Worm (Caenorhabditis elegans) whole organism, L2 larva: ENCODE measurements around the gene C45G9.8.

Source experiments
- C34F6.9 ChIP-seq: fragments of 150-350 bp; optimal IDR thresholded peaks from 2 replicates; lab custom pipeline; 2014; ENCODE audit warnings: missing biosample characterization, missing genetic modification characterization
- F13H6.1 ChIP-seq: sonication (generic microtip); optimal IDR thresholded peaks from 2 replicates; lab custom pipeline; 2016; ENCODE audit warnings: missing genetic modification characterization, missing compliant biosample characterization
- R02D3.7 ChIP-seq: fragments of 150-350 bp; optimal IDR thresholded peaks from 2 replicates; lab custom pipeline; 2014; ENCODE audit warnings: missing biosample characterization, missing genetic modification characterization
- Y55F3AM.14 ChIP-seq: fragments of 200-800 bp; sonication (Bioruptor generic); optimal IDR thresholded peaks from 2 replicates; lab custom pipeline; 2018; ENCODE audit warnings: mild to moderate bottlenecking, missing genetic modification characterization, missing compliant biosample characterization
- ZK546.5 ChIP-seq: sonication (generic microtip); optimal IDR thresholded peaks from 2 replicates; lab custom pipeline; 2017; ENCODE audit warnings: missing biosample characterization, missing genetic modification characterization
- alr-1 ChIP-seq: fragments of 150-350 bp; optimal IDR thresholded peaks from 2 replicates; lab custom pipeline; 2014; ENCODE audit warnings: missing biosample characterization, missing genetic modification characterization
- aly-2 ChIP-seq: fragments of 150-350 bp; optimal IDR thresholded peaks from 2 replicates; lab custom pipeline; 2014; ENCODE audit warnings: missing biosample characterization, missing genetic modification characterization
- ama-1 ChIP-seq: fragments of 150-350 bp; optimal IDR thresholded peaks from 2 replicates; lab custom pipeline; 2018; ENCODE audit warnings: inconsistent platforms
- blmp-1 ChIP-seq: sonication (generic microtip); optimal IDR thresholded peaks from 2 replicates; lab custom pipeline; 2017; ENCODE audit warnings: missing genetic modification characterization, mild to moderate bottlenecking, missing compliant biosample characterization, antibody characterized with exemption, moderate library complexity; ENCODE audit not compliant: insufficient read depth
- ceh-16 ChIP-seq: fragments of 150-350 bp; optimal IDR thresholded peaks from 2 replicates; lab custom pipeline; 2014; ENCODE audit warnings: missing biosample characterization, missing genetic modification characterization
- ceh-82 ChIP-seq: fragments of 150-350 bp; optimal IDR thresholded peaks from 2 replicates; lab custom pipeline; 2014; ENCODE audit warnings: missing biosample characterization, missing genetic modification characterization
- crh-2 ChIP-seq: sonication (generic microtip); optimal IDR thresholded peaks from 2 replicates; lab custom pipeline; 2017; ENCODE audit warnings: missing biosample characterization, missing genetic modification characterization
- egl-27 ChIP-seq: sonication (generic microtip); optimal IDR thresholded peaks from 3 replicates; lab custom pipeline; 2017; ENCODE audit warnings: missing biosample characterization, missing genetic modification reagents, missing genetic modification characterization
- elt-1 ChIP-seq: fragments of 150-350 bp; optimal IDR thresholded peaks from 2 replicates; lab custom pipeline; 2014; ENCODE audit warnings: missing biosample characterization, missing genetic modification characterization
- elt-3 ChIP-seq: sonication (generic microtip); optimal IDR thresholded peaks from 2 replicates; lab custom pipeline; 2017; ENCODE audit warnings: missing biosample characterization, missing genetic modification characterization
- fos-1 ChIP-seq: fragments of 150-350 bp; optimal IDR thresholded peaks from 2 replicates; lab custom pipeline; 2014; ENCODE audit warnings: missing biosample characterization, missing genetic modification characterization
- gmeb-1 ChIP-seq: fragments of 150-350 bp; optimal IDR thresholded peaks from 2 replicates; lab custom pipeline; 2014; ENCODE audit warnings: missing biosample characterization, missing genetic modification characterization
- lin-11 ChIP-seq: fragments of 150-350 bp; sonication (generic microtip); optimal IDR thresholded peaks from 2 replicates; lab custom pipeline; 2014; ENCODE audit warnings: missing biosample characterization, missing genetic modification characterization, inconsistent platforms, mixed read lengths
- lin-13 ChIP-seq: fragments of 150-350 bp; optimal IDR thresholded peaks from 2 replicates; lab custom pipeline; 2014; ENCODE audit warnings: missing biosample characterization, missing genetic modification reagents, missing genetic modification characterization
- lin-39 ChIP-seq: fragments of 150-350 bp; optimal IDR thresholded peaks from 2 replicates; lab custom pipeline; 2014; ENCODE audit warnings: missing biosample characterization, missing genetic modification reagents, missing genetic modification characterization
- lsy-2 ChIP-seq, 2 experiments: fragments of 150-350 bp in 1 of 2; sonication (generic microtip) in 1 of 2; optimal IDR thresholded peaks; 2 replicates each; lab custom pipeline; 2014 to 2017; ENCODE audit warnings: missing biosample characterization in 2 of 2, missing genetic modification characterization in 2 of 2
- mab-5 ChIP-seq: fragments of 150-350 bp; optimal IDR thresholded peaks from 2 replicates; lab custom pipeline; 2014; ENCODE audit warnings: missing biosample characterization, missing genetic modification characterization
- mdl-1 ChIP-seq, 2 experiments: fragments of 150-350 bp in 1 of 2; sonication (generic microtip) in 1 of 2; optimal IDR thresholded peaks; 2 replicates each; lab custom pipeline; 2017; ENCODE audit warnings: missing biosample characterization in 2 of 2, missing genetic modification characterization in 2 of 2
- nhr-10 ChIP-seq: sonication (generic microtip); optimal IDR thresholded peaks from 2 replicates; lab custom pipeline; 2017; ENCODE audit warnings: missing biosample characterization, missing genetic modification characterization
- nhr-11 ChIP-seq: fragments of 150-350 bp; optimal IDR thresholded peaks from 2 replicates; lab custom pipeline; 2014; ENCODE audit warnings: missing biosample characterization, missing genetic modification characterization
- nhr-12 ChIP-seq: fragments of 150-350 bp; optimal IDR thresholded peaks from 2 replicates; lab custom pipeline; 2014; ENCODE audit warnings: missing biosample characterization, missing genetic modification characterization
- nhr-129 ChIP-seq: fragments of 150-350 bp; optimal IDR thresholded peaks from 2 replicates; lab custom pipeline; 2014; ENCODE audit warnings: missing biosample characterization, missing genetic modification characterization
- nhr-21 ChIP-seq: fragments of 150-350 bp; optimal IDR thresholded peaks from 2 replicates; lab custom pipeline; 2014; ENCODE audit warnings: missing biosample characterization, missing genetic modification characterization
- nhr-23 ChIP-seq: fragments of 150-350 bp; optimal IDR thresholded peaks from 2 replicates; lab custom pipeline; 2014; ENCODE audit warnings: missing biosample characterization, missing genetic modification reagents, missing genetic modification characterization
- nhr-237 ChIP-seq: fragments of 150-350 bp; optimal IDR thresholded peaks from 2 replicates; lab custom pipeline; 2014; ENCODE audit warnings: missing biosample characterization, missing genetic modification characterization
- nhr-25 ChIP-seq: fragments of 150-350 bp; sonication (generic microtip); optimal IDR thresholded peaks from 3 replicates; lab custom pipeline; 2014; ENCODE audit warnings: missing biosample characterization, missing genetic modification characterization
- nhr-6 ChIP-seq: fragments of 150-350 bp; optimal IDR thresholded peaks from 2 replicates; lab custom pipeline; 2014; ENCODE audit warnings: missing biosample characterization, missing genetic modification characterization
- nhr-77 ChIP-seq: fragments of 150-350 bp; optimal IDR thresholded peaks from 2 replicates; lab custom pipeline; 2014; ENCODE audit warnings: missing biosample characterization, missing genetic modification characterization
- sem-4 ChIP-seq: fragments of 150-350 bp; optimal IDR thresholded peaks from 2 replicates; lab custom pipeline; 2014; ENCODE audit warnings: missing biosample characterization, missing genetic modification reagents, missing genetic modification characterization
- skn-1 ChIP-seq: sonication (generic microtip); optimal IDR thresholded peaks from 2 replicates; lab custom pipeline; 2017; ENCODE audit warnings: missing biosample characterization, missing genetic modification characterization
- sma-3 ChIP-seq: sonication (generic microtip); optimal IDR thresholded peaks from 2 replicates; lab custom pipeline; 2016; ENCODE audit warnings: missing genetic modification reagents, missing genetic modification characterization, missing compliant biosample characterization
- sma-9 ChIP-seq, 2 experiments: fragments of 150-350 bp in 1 of 2; sonication (generic microtip) in 1 of 2; optimal IDR thresholded peaks; 2 replicates each; lab custom pipeline; 2014 to 2016; ENCODE audit warnings: missing genetic modification characterization in 2 of 2, mild to moderate bottlenecking in 1 of 2, missing biosample characterization in 1 of 2, missing compliant biosample characterization in 1 of 2, missing genetic modification reagents in 1 of 2, moderate library complexity in 1 of 2
- snpc-4 ChIP-seq: fragments of 150-350 bp; optimal IDR thresholded peaks from 2 replicates; lab custom pipeline; 2014; ENCODE audit warnings: missing biosample characterization, missing genetic modification characterization
- unc-39 ChIP-seq: fragments of 150-350 bp; optimal IDR thresholded peaks from 2 replicates; lab custom pipeline; 2014; ENCODE audit warnings: missing biosample characterization, missing genetic modification characterization
- unc-55 ChIP-seq: fragments of 150-350 bp; sonication (generic microtip); optimal IDR thresholded peaks from 3 replicates; lab custom pipeline; 2014; ENCODE audit warnings: missing biosample characterization, missing genetic modification reagents, missing genetic modification characterization
- unc-62 ChIP-seq: fragments of 150-350 bp; optimal IDR thresholded peaks from 2 replicates; lab custom pipeline; 2014; ENCODE audit warnings: missing biosample characterization, missing genetic modification reagents, missing genetic modification characterization
- zag-1 ChIP-seq: fragments of 150-350 bp; optimal IDR thresholded peaks from 2 replicates; lab custom pipeline; 2014; ENCODE audit warnings: missing biosample characterization, missing genetic modification characterization
- ztf-1 ChIP-seq: fragments of 200-800 bp; sonication (Bioruptor generic); conservative IDR thresholded peaks from 2 replicates; pipeline ENCODE4 v1.3.6; 2022; ENCODE audit warnings: missing genetic modification characterization, missing compliant biosample characterization
- ztf-11 ChIP-seq: sonication (generic microtip); optimal IDR thresholded peaks from 2 replicates; lab custom pipeline; 2017; ENCODE audit warnings: missing biosample characterization, missing genetic modification characterization
- ztf-4 ChIP-seq: fragments of 150-350 bp; optimal IDR thresholded peaks from 2 replicates; lab custom pipeline; 2014; ENCODE audit warnings: missing biosample characterization, missing genetic modification characterization

The C45G9.8 gene

DNA sequence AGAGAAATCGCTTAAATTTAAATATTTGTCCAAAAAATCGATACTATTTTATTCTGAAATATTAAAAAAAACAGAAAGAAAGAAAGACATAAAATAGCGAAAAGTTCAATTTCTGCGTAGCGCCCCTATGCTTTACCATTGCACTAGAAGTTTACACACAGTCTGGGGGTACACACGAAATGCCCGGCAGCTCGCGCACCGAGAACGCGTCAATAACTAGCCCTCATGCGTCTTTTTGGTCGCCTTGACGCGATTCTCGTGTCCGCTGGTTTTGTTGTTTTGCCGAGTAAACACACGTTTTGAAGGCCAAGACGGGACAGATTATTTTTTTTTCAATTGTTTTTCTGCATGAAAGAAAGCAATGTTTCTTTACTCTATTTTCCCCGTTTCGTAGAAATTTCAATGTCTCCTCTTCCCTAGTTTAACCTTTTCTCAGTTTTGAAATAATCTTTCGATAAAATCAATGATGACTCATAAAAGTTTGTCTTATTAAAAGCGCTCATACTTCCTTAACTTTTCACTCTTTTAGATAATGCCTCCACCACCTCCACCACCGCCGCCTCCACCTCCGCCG lies 35.2 kb downstream of the C45G9.8 start, which contains the start of gene wip-1 (continued):
- no peak for TF ChIP-seq nhr-23 (tag; lab: Kevin White, UChicago)
- peak; percentile 99 for TF ChIP-seq fos-1
- TF ChIP-seq skn-1 (tag; lab: Kevin White, UChicago), result no peak
- TF ChIP-seq nhr-10 (tag; lab: Kevin White, UChicago), result peak; percentile 82
- peak; percentile 66 for TF ChIP-seq ama-1 (lab: Kevin White, UChicago)
- peak; percentile 71 for TF ChIP-seq egl-27 (tag; lab: Kevin White, UChicago)
- peak; percentile 99 for TF ChIP-seq lin-11
- no peak for TF ChIP-seq ztf-11
- TF ChIP-seq mab-5 (tag; lab: Kevin White, UChicago), result peak; percentile 96
- TF ChIP-seq lin-13 (GFP tag; lab: Kevin White, UChicago), result peak; percentile 95
- TF ChIP-seq nhr-25, result peak; percentile 99
- peak; percentile 92 to 97 for TF ChIP-seq lsy-2 (tag; optimal IDR thresholded peaks at IDR 0.05; lab: Kevin White, UChicago)
- peak; percentile 75 for TF ChIP-seq nhr-77 (tag; lab: Kevin White, UChicago)
- peak; percentile 73 for TF ChIP-seq nhr-12
- peak; percentile 44 for TF ChIP-seq R02D3.7
- TF ChIP-seq nhr-21 (tag; lab: Kevin White, UChicago), result peak; percentile 96
- peak; percentile 88 for TF ChIP-seq snpc-4
- TF ChIP-seq aly-2 (tag; lab: Kevin White, UChicago), result no peak
- TF ChIP-seq ceh-82 (tag; lab: Kevin White, UChicago), result peak; percentile 75
- peak; percentile 59 for TF ChIP-seq nhr-237
- TF ChIP-seq F13H6.1, result peak; percentile 99
- TF ChIP-seq lin-39 (tag; lab: Kevin White, UChicago), result peak; percentile 75
- peak; percentile 84 for TF ChIP-seq blmp-1
- TF ChIP-seq, all 48 proteins: peak for 38

- TF ChIP-seq nhr-10 (tag; lab: Kevin White, UChicago) (no peak), nhr-77 (tag; lab: Kevin White, UChicago) (no peak), crh-2 (tag; lab: Kevin White, UChicago) (no peak), lin-39 (tag; lab: Kevin White, UChicago) (no peak), unc-39 (tag; lab: Kevin White, UChicago) (no peak), Y55F3AM.14 (GFP tag; lab: Kevin White, UChicago) (no peak), alr-1 (tag; lab: Kevin White, UChicago) (no peak), gmeb-1 (tag; lab: Kevin White, UChicago) (no peak), F13H6.1 (no peak), zag-1 (tag; lab: Kevin White, UChicago) (no peak)
Measured at ce11 chrIII:5017550-5017949, 35.9 kb downstream of the C45G9.8 start, which contains the start of gene larp-1. TSS of gene larp-1 (minus strand) at chrIII:5017650.

- peak; percentile 77 for TF ChIP-seq nhr-6 (tag; lab: Kevin White, UChicago)
- peak; percentile 84 for TF ChIP-seq lin-11
- TF ChIP-seq nhr-129 (tag; lab: Kevin White, UChicago), result peak; percentile 98
- peak; percentile 26 to 71 for TF ChIP-seq mdl-1 (tag; optimal IDR thresholded peaks at IDR 0.05; lab: Kevin White, UChicago)
- TF ChIP-seq Y55F3AM.14 (GFP tag; lab: Kevin White, UChicago), result peak; percentile 74
- TF ChIP-seq unc-62, result no peak
- TF ChIP-seq gmeb-1 (tag; lab: Kevin White, UChicago), result peak; percentile 68
- TF ChIP-seq nhr-21 (tag; lab: Kevin White, UChicago), result peak; percentile 68
- TF ChIP-seq fos-1, result peak; percentile 91
- TF ChIP-seq sma-3, result peak; percentile 71
- peak; percentile 82 for TF ChIP-seq nhr-25
- TF ChIP-seq F13H6.1, result peak; percentile 94
- TF ChIP-seq crh-2 (tag; lab: Kevin White, UChicago), result peak; percentile 95
- TF ChIP-seq elt-1 (tag; lab: Kevin White, UChicago), result no peak
- TF ChIP-seq ztf-4 (tag; lab: Kevin White, UChicago), result peak; percentile 79
- peak; percentile 97 for TF ChIP-seq C34F6.9
- TF ChIP-seq ama-1 (lab: Kevin White, UChicago), result no peak
- TF ChIP-seq lin-39 (tag; lab: Kevin White, UChicago), result no peak
- TF ChIP-seq unc-39 (tag; lab: Kevin White, UChicago), result no peak
- TF ChIP-seq lsy-2 (tag; optimal IDR thresholded peaks at IDR 0.05; lab: Kevin White, UChicago), result peak; percentile 69 to 90
- peak; percentile 86 for TF ChIP-seq lin-13 (GFP tag; lab: Kevin White, UChicago)
- peak; percentile 76 for TF ChIP-seq mab-5 (tag; lab: Kevin White, UChicago)
- TF ChIP-seq blmp-1, result peak; percentile 17
- TF ChIP-seq sma-9 (GFP tag; optimal IDR thresholded peaks at IDR 0.05; lab: Kevin White, UChicago), result peak; percentile 58
- TF ChIP-seq sma-9 (tag; optimal IDR thresholded peaks at IDR 0.05; lab: Kevin White, UChicago), result no peak
- peak; percentile 80 for TF ChIP-seq ceh-16 (tag; lab: Kevin White, UChicago)
- TF ChIP-seq nhr-77 (tag; lab: Kevin White, UChicago), result no peak
- no peak for TF ChIP-seq ztf-11
- TF ChIP-seq elt-3 (tag; lab: Kevin White, UChicago), result no peak
- peak; percentile 91 for TF ChIP-seq unc-55 (GFP tag; lab: Kevin White, UChicago)
- TF ChIP-seq nhr-23 (tag; lab: Kevin White, UChicago), result no peak
- peak; percentile 88 for TF ChIP-seq alr-1 (tag; lab: Kevin White, UChicago)
- TF ChIP-seq nhr-11, result no peak
- peak; percentile 45 for TF ChIP-seq snpc-4
- peak; percentile 70 for TF ChIP-seq ceh-82 (tag; lab: Kevin White, UChicago)
- TF ChIP-seq sem-4 (tag; lab: Kevin White, UChicago), result peak; percentile 89
- no peak for TF ChIP-seq ztf-1
- peak; percentile 91 for TF ChIP-seq zag-1 (tag; lab: Kevin White, UChicago)
- TF ChIP-seq nhr-10 (tag; lab: Kevin White, UChicago), result peak; percentile 65
- no peak for TF ChIP-seq ZK546.5 (tag; lab: Kevin White, UChicago)
Measured at ce11 chrIII:5013915-5014346, 39.5 kb downstream of the C45G9.8 start.
